Worm (Caenorhabditis elegans) whole organism, L4/young adult: ENCODE data around the gene smrd-1.

Experiments used
- W03F9.2 ChIP-seq: fragments of 150-350 bp; optimal IDR thresholded peaks from 2 replicates; lab custom pipeline; 2014; ENCODE audit warnings: missing biosample characterization, missing genetic modification characterization
- him-1 ChIP-seq: sonication (generic microtip); optimal IDR thresholded peaks from 2 replicates; lab custom pipeline; 2016; ENCODE audit warnings: missing genotype, missing genetic modification reagents, missing genetic modification characterization, missing compliant biosample characterization

DNA sequence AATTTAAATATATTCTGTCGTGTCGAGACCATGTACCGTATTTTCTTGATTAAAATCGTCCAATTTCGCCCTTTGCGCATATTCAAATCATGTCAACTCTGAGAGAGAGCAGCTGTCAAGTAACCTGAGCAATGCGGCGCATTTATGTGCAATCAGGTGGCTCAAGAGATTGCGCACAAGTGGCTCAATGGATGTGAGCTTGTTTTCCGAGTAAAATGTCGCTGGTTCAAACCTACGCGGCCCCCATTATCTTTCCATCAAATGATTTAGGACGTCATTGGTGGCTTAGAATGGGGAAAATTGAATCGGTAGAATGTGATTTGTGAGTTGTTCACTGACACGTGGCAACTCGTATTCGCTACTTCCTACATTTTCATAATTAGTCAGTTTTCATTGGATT is 3.7 kb downstream of the smrd-1 start:
- TF ChIP-seq him-1 = peak; percentile 2
- no peak for TF ChIP-seq W03F9.2 (tag; lab: Kevin White, UChicago)
